Worm (Caenorhabditis elegans) whole organism, young adult: ENCODE results near the gene T18D3.5.

Source experiments
- D2030.7 ChIP-seq: fragments of 200-800 bp; sonication (Bioruptor generic); IDR thresholded peaks from 2 replicates; pipeline ENCODE4 v1.3.6; 2022; ENCODE audit warnings: missing genetic modification reagents, missing genetic modification characterization, missing compliant biosample characterization
- F49E8.2 ChIP-seq: sonication (generic microtip); optimal IDR thresholded peaks from 3 replicates; lab custom pipeline; 2017; ENCODE audit warnings: missing genetic modification characterization, mild to moderate bottlenecking, missing compliant biosample characterization, antibody characterized with exemption, moderate library complexity; ENCODE audit not compliant: insufficient read depth
- ama-1 ChIP-seq, 3 experiments: fragments of 150-350 bp in 1 of 3; sonication (generic microtip) in 2 of 3; optimal IDR thresholded peaks; 2 replicates each; lab custom pipeline; 2014 to 2018; ENCODE audit warnings: missing biosample characterization in 2 of 3, missing genetic modification characterization in 2 of 3, missing genetic modification reagents in 2 of 3
- atf-7 ChIP-seq: sonication (generic microtip); optimal IDR thresholded peaks from 2 replicates; lab custom pipeline; 2017; ENCODE audit warnings: mild to moderate bottlenecking, missing genetic modification characterization, missing compliant biosample characterization
- hsf-1 ChIP-seq: fragments of 200-800 bp; sonication (Bioruptor generic); IDR thresholded peaks from 2 replicates; pipeline ENCODE4 v1.3.6; 2022; ENCODE audit warnings: missing genetic modification reagents, missing genetic modification characterization, missing compliant biosample characterization
- nhr-27 ChIP-seq: fragments of 200-800 bp; sonication (Bioruptor generic); optimal IDR thresholded peaks from 2 replicates; lab custom pipeline; 2018; ENCODE audit warnings: mild to moderate bottlenecking, missing genetic modification characterization, moderate library complexity, missing compliant biosample characterization
- pha-4 ChIP-seq: fragments of 150-350 bp; sonication (generic microtip); optimal IDR thresholded peaks from 2 replicates; lab custom pipeline; 2014; ENCODE audit warnings: missing biosample characterization, missing genetic modification reagents, missing genetic modification characterization
- sea-2 ChIP-seq: fragments of 200-800 bp; sonication (Bioruptor generic); IDR thresholded peaks from 2 replicates; pipeline ENCODE4 v1.3.6; 2022; ENCODE audit warnings: missing genetic modification characterization, missing compliant biosample characterization
- snpc-4 ChIP-seq, 5 experiments: fragments of 150-350 bp in 1 of 5; sonication (generic microtip) in 4 of 5; optimal IDR thresholded peaks; 2 replicates each; lab custom pipeline; 2014 to 2018; ENCODE audit warnings: missing genetic modification characterization in 5 of 5, missing biosample characterization in 3 of 5, antibody characterized with exemption in 2 of 5, mild to moderate bottlenecking in 2 of 5, missing compliant biosample characterization in 2 of 5, missing genotype in 2 of 5, moderate library complexity in 2 of 5, missing genetic modification reagents in 1 of 5
- somi-1 ChIP-seq: fragments of 200-800 bp; sonication (Bioruptor generic); optimal IDR thresholded peaks from 2 replicates; lab custom pipeline; 2018; ENCODE audit warnings: mild to moderate bottlenecking, missing genetic modification characterization, missing compliant biosample characterization
- unc-62 ChIP-seq: fragments of 150-350 bp; optimal IDR thresholded peaks from 2 replicates; lab custom pipeline; 2014; ENCODE audit warnings: missing biosample characterization, missing genetic modification reagents, missing genetic modification characterization

- TF ChIP-seq pha-4 (tag; lab: Kevin White, UChicago) (peak; percentile 64), snpc-4 (GFP tag; optimal IDR thresholded peaks at IDR 0.05; lab: Kevin White, UChicago) (no peak), snpc-4 (tag; optimal IDR thresholded peaks at IDR 0.05; lab: Kevin White, UChicago) (no peak), hsf-1 (no peak), F49E8.2 (no peak), unc-62 (GFP tag; lab: Kevin White, UChicago) (peak; percentile 2), somi-1 (peak; percentile 79), sea-2 (GFP tag; lab: Robert Waterston, UW) (no peak), nhr-27 (tag; lab: Kevin White, UChicago) (no peak), D2030.7 (GFP tag; lab: Robert Waterston, UW) (no peak), ama-1 (optimal IDR thresholded peaks at IDR 0.05; lab: Kevin White, UChicago) (no peak), ama-1 (GFP tag; optimal IDR thresholded peaks at IDR 0.05; lab: Kevin White, UChicago) (no peak), atf-7 (tag; lab: Kevin White, UChicago) (peak; percentile 71)
These were observed 37.2 kb downstream of the T18D3.5 start for ce11 chrX:12500777-12501176.
